Worm (Caenorhabditis elegans) whole organism, early embryonic: Measurements from ENCODE around the gene Y49E10.4.

ENCODE experiments used
- B0310.2 ChIP-seq: sonication (generic microtip); optimal IDR thresholded peaks from 2 replicates; lab custom pipeline; 2016; ENCODE audit warnings: mild to moderate bottlenecking, missing genetic modification characterization, missing compliant biosample characterization
- F13C5.2 ChIP-seq: sonication (generic microtip); optimal IDR thresholded peaks from 2 replicates; lab custom pipeline; 2017; ENCODE audit warnings: mild to moderate bottlenecking, missing genetic modification characterization, inconsistent platforms, missing compliant biosample characterization
- aly-1 ChIP-seq: sonication (generic microtip); optimal IDR thresholded peaks from 2 replicates; lab custom pipeline; 2016; ENCODE audit warnings: missing genetic modification characterization, missing compliant biosample characterization
- ama-1 ChIP-seq: fragments of 150-350 bp; optimal IDR thresholded peaks from 2 replicates; lab custom pipeline; 2014
- ceh-13 ChIP-seq: fragments of 200-800 bp; sonication (Bioruptor generic); optimal IDR thresholded peaks from 2 replicates; lab custom pipeline; 2018; ENCODE audit warnings: mild to moderate bottlenecking, missing genetic modification characterization, missing compliant biosample characterization
- ceh-36 ChIP-seq: sonication (generic microtip); optimal IDR thresholded peaks from 2 replicates; lab custom pipeline; 2016; ENCODE audit warnings: missing genetic modification characterization, inconsistent platforms, missing compliant biosample characterization
- ets-7 ChIP-seq: sonication (generic microtip); optimal IDR thresholded peaks from 2 replicates; lab custom pipeline; 2016; ENCODE audit warnings: missing genotype, missing genetic modification characterization, missing compliant biosample characterization
- flt-1 ChIP-seq: fragments of 200-800 bp; sonication (Bioruptor generic); IDR thresholded peaks from 2 replicates; pipeline ENCODE4 v1.3.6; 2022; ENCODE audit warnings: missing genetic modification characterization, missing compliant biosample characterization
- hmbx-1 ChIP-seq: sonication (generic microtip); optimal IDR thresholded peaks from 2 replicates; lab custom pipeline; 2016; ENCODE audit warnings: mild to moderate bottlenecking, missing genetic modification characterization, missing compliant biosample characterization
- hmg-4 ChIP-seq: fragments of 200-800 bp; sonication (Bioruptor generic); optimal IDR thresholded peaks from 2 replicates; lab custom pipeline; 2018; ENCODE audit warnings: mild to moderate bottlenecking, missing genetic modification characterization, missing compliant biosample characterization
- hnd-1 ChIP-seq: sonication (generic microtip); optimal IDR thresholded peaks from 2 replicates; lab custom pipeline; 2016; ENCODE audit warnings: missing genetic modification characterization, missing compliant biosample characterization
- pes-1 ChIP-seq: fragments of 200-800 bp; sonication (Bioruptor generic); IDR thresholded peaks from 2 replicates; pipeline ENCODE4 v1.3.6; 2022; ENCODE audit warnings: missing genetic modification reagents, missing genetic modification characterization, missing compliant biosample characterization
- scrt-1 ChIP-seq: fragments of 200-800 bp; sonication (Bioruptor generic); IDR thresholded peaks from 2 replicates; pipeline ENCODE4 v1.3.6; 2022; ENCODE audit warnings: missing genetic modification characterization, missing compliant biosample characterization
- sea-1 ChIP-seq: fragments of 200-800 bp; sonication (Bioruptor generic); conservative IDR thresholded peaks from 2 replicates; pipeline ENCODE4 v1.3.6; 2022; ENCODE audit warnings: missing genetic modification characterization, missing compliant biosample characterization
- tbx-11 ChIP-seq: fragments of 200-800 bp; sonication (Bioruptor generic); IDR thresholded peaks from 2 replicates; pipeline ENCODE4 v1.3.6; 2022; ENCODE audit warnings: missing genetic modification characterization, missing compliant biosample characterization
- tbx-37 ChIP-seq: fragments of 200-800 bp; sonication (Bioruptor generic); conservative IDR thresholded peaks from 2 replicates; pipeline ENCODE4 v1.3.6; 2022; ENCODE audit warnings: missing genetic modification reagents, missing genetic modification characterization, missing compliant biosample characterization
- tra-4 ChIP-seq: sonication (generic microtip); optimal IDR thresholded peaks from 2 replicates; lab custom pipeline; 2017; ENCODE audit warnings: missing genetic modification characterization, missing compliant biosample characterization

Gene Y49E10.4

DNA sequence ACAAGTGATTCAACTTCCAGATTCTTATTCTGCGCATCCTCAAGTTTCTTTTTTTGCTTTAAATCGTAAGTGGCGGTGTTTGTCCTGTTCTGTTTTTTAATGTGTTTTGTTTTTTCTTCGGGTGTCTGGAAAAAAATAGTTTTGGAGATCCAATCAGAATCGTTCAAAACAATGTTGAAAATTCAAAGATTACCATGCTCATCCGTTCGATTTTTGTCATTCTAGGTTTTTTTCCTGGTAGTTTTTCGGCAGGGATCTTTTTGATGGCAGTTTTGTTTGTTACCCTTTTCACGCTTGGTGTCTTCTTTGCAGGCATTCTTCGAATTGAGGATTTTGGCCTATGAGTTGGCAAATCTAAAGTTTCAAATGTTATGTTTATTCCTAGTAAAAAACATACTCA, 27.0 kb downstream of the Y49E10.4 start:
- TF ChIP-seq ceh-13 (GFP tag; lab: Kevin White, UChicago) (no peak), tra-4 (tag; lab: Kevin White, UChicago) (no peak), hmg-4 (GFP tag; lab: Kevin White, UChicago) (no peak), flt-1 (GFP tag; lab: Robert Waterston, UW) (no peak), tbx-11 (GFP tag; lab: Robert Waterston, UW) (no peak), B0310.2 (tag; lab: Kevin White, UChicago) (no peak), sea-1 (no peak), ceh-36 (no peak), tbx-37 (GFP tag; lab: Robert Waterston, UW) (no peak), ets-7 (tag; lab: Kevin White, UChicago) (no peak), hmbx-1 (no peak), F13C5.2 (no peak), aly-1 (no peak), ama-1 (lab: Kevin White, UChicago) (no peak), pes-1 (GFP tag; lab: Robert Waterston, UW) (no peak), scrt-1 (no peak), hnd-1 (no peak)

ce11 chrIII:12351301-12351700, 32.3 kb downstream of the Y49E10.4 start, which contains the start of the genes pph-4.1 and Y75B8A.31:
pph-4.1 (minus strand) TSS chrIII:12351336.
Y75B8A.31 (plus strand) TSS chrIII:12351642.
- no peak for TF ChIP-seq hmg-4 (GFP tag; lab: Kevin White, UChicago)
- TF ChIP-seq sea-1 = 0 out of 2 replicates have a peak, but pooled peaks have one; percentile 26
- TF ChIP-seq tbx-11 (GFP tag; lab: Robert Waterston, UW) = peak; percentile 52; the same call in 1 of the 2 replicates
- peak; percentile 74 for TF ChIP-seq pes-1 (GFP tag; lab: Robert Waterston, UW)
- no peak for TF ChIP-seq ama-1 (lab: Kevin White, UChicago)
- no peak for TF ChIP-seq hmbx-1
- TF ChIP-seq hnd-1 = no peak
- peak; percentile 48; the same call in 1 of the 2 replicates for TF ChIP-seq flt-1 (GFP tag; lab: Robert Waterston, UW)
- TF ChIP-seq F13C5.2 = peak; percentile 10
- TF ChIP-seq B0310.2 (tag; lab: Kevin White, UChicago) = no peak
- TF ChIP-seq tbx-37 (GFP tag; lab: Robert Waterston, UW) = peak; percentile 87
- no peak for TF ChIP-seq ceh-36
- TF ChIP-seq scrt-1 = 0 out of 2 replicates have a peak, but pooled peaks have one; percentile 13
- TF ChIP-seq ceh-13 (GFP tag; lab: Kevin White, UChicago) = peak; percentile 0
- TF ChIP-seq tra-4 (tag; lab: Kevin White, UChicago) = no peak
- TF ChIP-seq aly-1 = no peak
- TF ChIP-seq ets-7 (tag; lab: Kevin White, UChicago) = no peak

- TF ChIP-seq ceh-13 (GFP tag; lab: Kevin White, UChicago) (no peak), ets-7 (tag; lab: Kevin White, UChicago) (no peak), tbx-37 (GFP tag; lab: Robert Waterston, UW) (no peak), hmg-4 (GFP tag; lab: Kevin White, UChicago) (no peak), ama-1 (lab: Kevin White, UChicago) (no peak), ceh-36 (no peak), flt-1 (GFP tag; lab: Robert Waterston, UW) (no peak), tbx-11 (GFP tag; lab: Robert Waterston, UW) (no peak), aly-1 (no peak), hmbx-1 (no peak), F13C5.2 (no peak), hnd-1 (no peak), pes-1 (GFP tag; lab: Robert Waterston, UW) (no peak), sea-1 (no peak), scrt-1 (no peak), tra-4 (tag; lab: Kevin White, UChicago) (no peak), B0310.2 (tag; lab: Kevin White, UChicago) (no peak)
These were observed 34.6 kb downstream of the Y49E10.4 start for ce11 chrIII:12349027-12349426.

- TF ChIP-seq tbx-37 (GFP tag; lab: Robert Waterston, UW) (no peak), hnd-1 (no peak), pes-1 (GFP tag; lab: Robert Waterston, UW) (no peak), scrt-1 (no peak), tra-4 (tag; lab: Kevin White, UChicago) (no peak), ama-1 (lab: Kevin White, UChicago) (no peak)
These were observed 38.7 kb downstream of the Y49E10.4 start for ce11 chrIII:12344940-12345339.

DNA sequence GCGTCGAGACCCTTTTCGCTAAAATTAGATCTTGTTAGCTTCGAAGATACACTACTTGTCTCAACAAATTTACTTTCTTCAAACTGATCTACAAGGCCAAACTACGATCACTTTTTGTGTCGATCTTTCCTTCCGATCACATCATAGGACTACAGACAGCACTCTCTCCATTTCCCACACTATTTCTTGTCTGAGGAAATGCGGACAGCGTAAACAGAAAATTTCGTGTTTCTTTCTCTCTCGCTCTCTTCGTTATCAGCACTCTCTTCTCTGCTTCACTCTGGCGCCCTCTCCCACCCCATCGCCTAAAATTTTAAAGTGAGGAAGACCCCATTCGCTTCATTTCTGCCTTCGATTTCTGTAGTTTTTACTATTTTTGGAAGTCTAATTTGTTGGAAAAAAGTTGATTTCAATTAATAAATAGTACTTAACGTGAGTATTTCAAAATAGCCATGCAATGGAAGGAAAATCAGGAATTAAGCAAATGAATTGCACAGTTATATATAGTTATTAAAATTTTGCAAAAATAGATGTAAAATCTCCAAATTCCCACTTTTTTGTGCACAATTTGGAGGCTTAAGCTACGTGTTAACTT, 48.1 kb downstream of the Y49E10.4 start:
- TF ChIP-seq flt-1 (GFP tag; lab: Robert Waterston, UW) (no peak), hmg-4 (GFP tag; lab: Kevin White, UChicago) (no peak), aly-1 (no peak), sea-1 (no peak), scrt-1 (no peak), hmbx-1 (no peak), pes-1 (GFP tag; lab: Robert Waterston, UW) (no peak)

ce11 chrIII:12334268-12334667, 49.3 kb downstream of the Y49E10.4 start:
- TF ChIP-seq ama-1 (lab: Kevin White, UChicago) (no peak), scrt-1 (no peak), tbx-11 (GFP tag; lab: Robert Waterston, UW) (no peak), hmbx-1 (no peak), F13C5.2 (no peak), aly-1 (no peak), hnd-1 (no peak), ets-7 (tag; lab: Kevin White, UChicago) (no peak), B0310.2 (tag; lab: Kevin White, UChicago) (no peak), tra-4 (tag; lab: Kevin White, UChicago) (no peak), ceh-13 (GFP tag; lab: Kevin White, UChicago) (no peak), sea-1 (no peak), pes-1 (GFP tag; lab: Robert Waterston, UW) (no peak), flt-1 (GFP tag; lab: Robert Waterston, UW) (no peak), tbx-37 (GFP tag; lab: Robert Waterston, UW) (no peak), hmg-4 (GFP tag; lab: Kevin White, UChicago) (no peak), ceh-36 (no peak)

- no peak for TF ChIP-seq hmbx-1
- no peak for TF ChIP-seq tbx-37 (GFP tag; lab: Robert Waterston, UW)
- TF ChIP-seq hmg-4 (GFP tag; lab: Kevin White, UChicago) = no peak
- no peak for TF ChIP-seq ama-1 (lab: Kevin White, UChicago)
- no peak for TF ChIP-seq F13C5.2
- no peak for TF ChIP-seq tbx-11 (GFP tag; lab: Robert Waterston, UW)
- no peak for TF ChIP-seq flt-1 (GFP tag; lab: Robert Waterston, UW)
- no peak for TF ChIP-seq aly-1
- TF ChIP-seq sea-1 = no peak
- TF ChIP-seq B0310.2 (tag; lab: Kevin White, UChicago) = no peak
- no peak for TF ChIP-seq ceh-13 (GFP tag; lab: Kevin White, UChicago)
- TF ChIP-seq ets-7 (tag; lab: Kevin White, UChicago) = no peak
These were observed 50.2 kb downstream of the Y49E10.4 start, which contains the start of gene zip-1 for ce11 chrIII:12333445-12333844. zip-1 (plus strand) TSS chrIII:12333745.
